Worm (Caenorhabditis elegans) whole organism, late embryonic: Measurements from ENCODE around the gene pgl-1.

Source experiments
- F13H6.1 ChIP-seq: sonication (generic microtip); optimal IDR thresholded peaks from 2 replicates; lab custom pipeline; 2016; ENCODE audit warnings: missing genetic modification characterization, missing compliant biosample characterization
- K09A11.1 ChIP-seq: sonication (generic microtip); optimal IDR thresholded peaks from 2 replicates; lab custom pipeline; 2017; ENCODE audit warnings: antibody characterized with exemption, mild to moderate bottlenecking, missing genetic modification characterization, missing compliant biosample characterization; ENCODE audit not compliant: insufficient read depth
- ahr-1 ChIP-seq: sonication (generic microtip); optimal IDR thresholded peaks from 2 replicates; lab custom pipeline; 2016; ENCODE audit warnings: missing genetic modification characterization, missing compliant biosample characterization
- ama-1 ChIP-seq: fragments of 150-350 bp; optimal IDR thresholded peaks from 2 replicates; lab custom pipeline; 2014
- ceh-14 ChIP-seq: sonication (generic microtip); optimal IDR thresholded peaks from 2 replicates; lab custom pipeline; 2016; ENCODE audit warnings: missing genotype, missing genetic modification characterization, missing compliant biosample characterization
- ceh-18 ChIP-seq: sonication (generic microtip); optimal IDR thresholded peaks from 2 replicates; lab custom pipeline; 2016; ENCODE audit warnings: missing genetic modification characterization, missing compliant biosample characterization
- ceh-19 ChIP-seq: fragments of 200-800 bp; sonication (Bioruptor generic); optimal IDR thresholded peaks from 2 replicates; lab custom pipeline; 2018; ENCODE audit warnings: mild to moderate bottlenecking, missing genetic modification characterization, missing compliant biosample characterization
- ceh-22 ChIP-seq: sonication (generic microtip); optimal IDR thresholded peaks from 2 replicates; lab custom pipeline; 2017; ENCODE audit warnings: missing biosample characterization, missing genetic modification characterization
- ceh-24 ChIP-seq: sonication (generic microtip); optimal IDR thresholded peaks from 2 replicates; lab custom pipeline; 2016; ENCODE audit warnings: mild to moderate bottlenecking, missing genetic modification characterization, missing compliant biosample characterization
- ceh-31 ChIP-seq: sonication (generic microtip); optimal IDR thresholded peaks from 2 replicates; lab custom pipeline; 2016; ENCODE audit warnings: missing genetic modification characterization, missing compliant biosample characterization
- ceh-48 ChIP-seq: sonication (generic microtip); optimal IDR thresholded peaks from 2 replicates; lab custom pipeline; 2016; ENCODE audit warnings: missing genetic modification characterization, inconsistent platforms, missing compliant biosample characterization
- ceh-9 ChIP-seq: sonication (generic microtip); optimal IDR thresholded peaks from 2 replicates; lab custom pipeline; 2016; ENCODE audit warnings: mild to moderate bottlenecking, missing genetic modification characterization, inconsistent platforms, missing compliant biosample characterization
- elt-4 ChIP-seq: sonication (generic microtip); optimal IDR thresholded peaks from 2 replicates; lab custom pipeline; 2016; ENCODE audit warnings: missing genetic modification characterization, missing compliant biosample characterization
- ets-4 ChIP-seq: sonication (generic microtip); optimal IDR thresholded peaks from 2 replicates; lab custom pipeline; 2016; ENCODE audit warnings: missing genetic modification characterization, missing compliant biosample characterization
- fax-1 ChIP-seq: sonication (generic microtip); optimal IDR thresholded peaks from 2 replicates; lab custom pipeline; 2016; ENCODE audit warnings: missing genotype, missing genetic modification characterization, missing compliant biosample characterization
- fkh-10 ChIP-seq: fragments of 150-350 bp; optimal IDR thresholded peaks from 2 replicates; lab custom pipeline; 2014; ENCODE audit warnings: missing biosample characterization, missing genetic modification reagents, missing genetic modification characterization
- gmeb-2 ChIP-seq: sonication (generic microtip); optimal IDR thresholded peaks from 2 replicates; lab custom pipeline; 2016; ENCODE audit warnings: missing genetic modification characterization, inconsistent platforms, missing compliant biosample characterization
- hlh-8 ChIP-seq: sonication (generic microtip); optimal IDR thresholded peaks from 2 replicates; lab custom pipeline; 2016; ENCODE audit warnings: missing genotype, missing genetic modification characterization, missing compliant biosample characterization
- lim-6 ChIP-seq: sonication (generic microtip); optimal IDR thresholded peaks from 2 replicates; lab custom pipeline; 2016; ENCODE audit warnings: missing genetic modification characterization, missing compliant biosample characterization
- nfya-1 ChIP-seq: sonication (generic microtip); optimal IDR thresholded peaks from 2 replicates; lab custom pipeline; 2017; ENCODE audit warnings: missing genetic modification characterization, mild to moderate bottlenecking, missing compliant biosample characterization, antibody characterized with exemption, moderate library complexity
- nhr-232 ChIP-seq: sonication (generic microtip); optimal IDR thresholded peaks from 2 replicates; lab custom pipeline; 2016; ENCODE audit warnings: missing genetic modification characterization, missing compliant biosample characterization
- npax-4 ChIP-seq: sonication (generic microtip); optimal IDR thresholded peaks from 2 replicates; lab custom pipeline; 2016; ENCODE audit warnings: missing genetic modification characterization, missing compliant biosample characterization
- odd-2 ChIP-seq: sonication (generic microtip); optimal IDR thresholded peaks from 2 replicates; lab custom pipeline; 2017; ENCODE audit warnings: antibody characterized with exemption, mild to moderate bottlenecking, missing genetic modification characterization, missing compliant biosample characterization
- pax-1 ChIP-seq: fragments of 150-350 bp; optimal IDR thresholded peaks from 2 replicates; lab custom pipeline; 2014; ENCODE audit warnings: missing biosample characterization, missing genetic modification characterization
- pha-2 ChIP-seq: sonication (generic microtip); optimal IDR thresholded peaks from 2 replicates; lab custom pipeline; 2017; ENCODE audit warnings: mild to moderate bottlenecking, missing genetic modification characterization, missing compliant biosample characterization
- pha-4 ChIP-seq: fragments of 150-350 bp; optimal IDR thresholded peaks from 2 replicates; lab custom pipeline; 2018; ENCODE audit warnings: missing biosample characterization, missing genetic modification reagents, missing genetic modification characterization
- pqm-1 ChIP-seq: sonication (generic microtip); optimal IDR thresholded peaks from 2 replicates; lab custom pipeline; 2016; ENCODE audit warnings: missing genetic modification characterization, missing compliant biosample characterization
- pros-1 ChIP-seq: fragments of 150-350 bp; optimal IDR thresholded peaks from 2 replicates; lab custom pipeline; 2014; ENCODE audit warnings: missing biosample characterization, missing genetic modification reagents, missing genetic modification characterization
- sox-2 ChIP-seq: fragments of 200-800 bp; sonication (Bioruptor generic); IDR thresholded peaks from 2 replicates; pipeline ENCODE4 v1.3.6; 2022; ENCODE audit warnings: missing genetic modification reagents, missing genetic modification characterization, missing compliant biosample characterization
- syd-9 ChIP-seq: sonication (generic microtip); optimal IDR thresholded peaks from 2 replicates; lab custom pipeline; 2016; ENCODE audit warnings: mild to moderate bottlenecking, missing genetic modification characterization, moderate library complexity, missing compliant biosample characterization
- tbx-2 ChIP-seq: sonication (generic microtip); optimal IDR thresholded peaks from 2 replicates; lab custom pipeline; 2016; ENCODE audit warnings: missing genetic modification characterization, missing compliant biosample characterization
- ttx-3 ChIP-seq: sonication (generic microtip); optimal IDR thresholded peaks from 2 replicates; lab custom pipeline; 2016; ENCODE audit warnings: missing genetic modification reagents, missing genetic modification characterization, missing compliant biosample characterization
- unc-42 ChIP-seq: sonication (generic microtip); optimal IDR thresholded peaks from 2 replicates; lab custom pipeline; 2016; ENCODE audit warnings: missing genotype, missing genetic modification characterization, missing compliant biosample characterization
- unc-55 ChIP-seq: sonication (generic microtip); optimal IDR thresholded peaks from 2 replicates; lab custom pipeline; 2017; ENCODE audit warnings: missing biosample characterization, missing genetic modification reagents, missing genetic modification characterization
- ztf-16 ChIP-seq: sonication (generic microtip); optimal IDR thresholded peaks from 2 replicates; lab custom pipeline; 2017; ENCODE audit warnings: missing genetic modification characterization, missing compliant biosample characterization

pgl-1 gene

ce11 chrIV:6991070-6991469, 14.0 kb upstream of the pgl-1 start:
- no peak for TF ChIP-seq tbx-2 (tag; lab: Kevin White, UChicago)
- no peak for TF ChIP-seq F13H6.1
- TF ChIP-seq unc-55 (GFP tag; lab: Kevin White, UChicago), result peak; percentile 74
- TF ChIP-seq npax-4 (tag; lab: Kevin White, UChicago), result no peak

- TF ChIP-seq ets-4 (tag; lab: Kevin White, UChicago), result no peak
Observed at ce11 chrIV:6986835-6987234, 9.7 kb upstream of the pgl-1 start, which contains the start of gene prkl-1. Gene prkl-1, minus strand, starts transcription at chrIV:6986935.

ce11 chrIV:6984449-6985380, 7.6 kb upstream of the pgl-1 start:
- TF ChIP-seq npax-4 (tag; lab: Kevin White, UChicago), result no peak
- TF ChIP-seq ceh-9 (tag; lab: Kevin White, UChicago), result no peak
- TF ChIP-seq nfya-1, result no peak
- TF ChIP-seq ztf-16 (tag; lab: Kevin White, UChicago), result no peak
- TF ChIP-seq pros-1 (tag; lab: Kevin White, UChicago), result no peak
- peak; percentile 67 for TF ChIP-seq unc-55 (GFP tag; lab: Kevin White, UChicago)
- no peak for TF ChIP-seq lim-6
- TF ChIP-seq ahr-1 (tag; lab: Kevin White, UChicago), result no peak
- no peak for TF ChIP-seq ceh-24 (tag; lab: Kevin White, UChicago)
- peak; percentile 12 for TF ChIP-seq pha-2
- TF ChIP-seq nhr-232 (tag; lab: Kevin White, UChicago), result no peak
- peak; percentile 32 for TF ChIP-seq ceh-31 (tag; lab: Kevin White, UChicago)
- TF ChIP-seq pax-1 (tag; lab: Kevin White, UChicago), result peak; percentile 91
- no peak for TF ChIP-seq ceh-48
- TF ChIP-seq, all 69 proteins: peak for 4

ce11 chrIV:6978625-6979024, 1.5 kb upstream of the pgl-1 start:
- no peak for TF ChIP-seq gmeb-2 (tag; lab: Kevin White, UChicago)
- no peak for TF ChIP-seq K09A11.1
- TF ChIP-seq sox-2 (GFP tag; lab: Robert Waterston, UW), result no peak
- TF ChIP-seq fkh-10 (GFP tag; lab: Kevin White, UChicago), result no peak
- no peak for TF ChIP-seq ama-1 (lab: Kevin White, UChicago)
- no peak for TF ChIP-seq ttx-3 (tag; lab: Kevin White, UChicago)
- TF ChIP-seq ceh-18 (tag; lab: Kevin White, UChicago), result no peak
- TF ChIP-seq ahr-1 (tag; lab: Kevin White, UChicago), result no peak
- TF ChIP-seq odd-2 (tag; lab: Kevin White, UChicago), result no peak
- no peak for TF ChIP-seq elt-4 (tag; lab: Kevin White, UChicago)
- no peak for TF ChIP-seq ceh-19 (GFP tag; lab: Kevin White, UChicago)
- TF ChIP-seq F13H6.1, result no peak
- no peak for TF ChIP-seq unc-42 (tag; lab: Kevin White, UChicago)
- TF ChIP-seq pqm-1 (tag; lab: Kevin White, UChicago), result no peak
- TF ChIP-seq tbx-2 (tag; lab: Kevin White, UChicago), result no peak
- TF ChIP-seq ceh-22 (tag; lab: Kevin White, UChicago), result no peak
- TF ChIP-seq fax-1, result no peak

- no peak for TF ChIP-seq elt-4 (tag; lab: Kevin White, UChicago)
- TF ChIP-seq odd-2 (tag; lab: Kevin White, UChicago), result no peak
- no peak for TF ChIP-seq syd-9
- TF ChIP-seq tbx-2 (tag; lab: Kevin White, UChicago), result no peak
- no peak for TF ChIP-seq hlh-8
- TF ChIP-seq ets-4 (tag; lab: Kevin White, UChicago), result no peak
- TF ChIP-seq ceh-19 (GFP tag; lab: Kevin White, UChicago), result no peak
- no peak for TF ChIP-seq ztf-16 (tag; lab: Kevin White, UChicago)
- TF ChIP-seq ceh-14, result no peak
- TF ChIP-seq pha-4 (tag; lab: Kevin White, UChicago), result no peak
- TF ChIP-seq nhr-232 (tag; lab: Kevin White, UChicago), result no peak
- no peak for TF ChIP-seq F13H6.1
Observed at ce11 chrIV:6974162-6974938, 2.8 kb downstream of the pgl-1 start.
